Fruit fly (Drosophila melanogaster) whole organism, embryonic: ENCODE results near the gene CG42495.
A peak's percentile ranks its signal among the peaks of the same experiment; 100 is the strongest.

ENCODE experiments used
- Bdp1 ChIP-seq: fragments of 200-800 bp; sonication (Bioruptor generic); optimal IDR thresholded peaks from 3 replicates; lab custom pipeline; 2016; ENCODE audit warnings: missing biosample characterization, missing genetic modification characterization
- CG11695 ChIP-seq: fragments of 200-800 bp; sonication (Bioruptor generic); IDR thresholded peaks from 3 replicates; pipeline ENCODE4 v1.3.6; 2022; ENCODE audit warnings: missing biosample characterization, missing genetic modification characterization
- CG2129 ChIP-seq: fragments of 200-800 bp; sonication (Bioruptor generic); IDR thresholded peaks from 2 replicates; pipeline ENCODE4 v1.3.6; 2022; ENCODE audit warnings: missing biosample characterization, missing genetic modification characterization; ENCODE audit not compliant: partially characterized antibody
- CG4424 ChIP-seq: fragments of 200-800 bp; sonication (Bioruptor generic); optimal IDR thresholded peaks from 3 replicates; lab custom pipeline; 2016; ENCODE audit warnings: missing biosample characterization, missing genetic modification characterization
- CG7987 ChIP-seq: fragments of 200-800 bp; sonication (Bioruptor generic); optimal IDR thresholded peaks from 2 replicates; lab custom pipeline; 2018; ENCODE audit warnings: missing biosample characterization, mild to moderate bottlenecking, missing genetic modification characterization, moderate library complexity
- CG8924 ChIP-seq: fragments of 200-800 bp; optimal IDR thresholded peaks from 3 replicates; lab custom pipeline; 2019; ENCODE audit warnings: missing biosample characterization, mild to moderate bottlenecking, missing genetic modification characterization, moderate library complexity
- Sin3A ChIP-seq: fragments of >200 bp; optimal IDR thresholded peaks from 2 replicates; lab custom pipeline; 2018
- Usf ChIP-seq: fragments of 200-800 bp; sonication (Bioruptor generic); optimal IDR thresholded peaks from 2 replicates; lab custom pipeline; 2017; ENCODE audit warnings: missing genotype, missing biosample characterization, missing genetic modification characterization
- sens ChIP-seq: fragments of 200-800 bp; sonication (Bioruptor generic); peaks from one replicate; lab custom pipeline; 2016; ENCODE audit warnings: missing biosample characterization, missing genetic modification characterization

dm6 chr3L:18667115-18667514 lies at the start of gene CG42495:
- TF ChIP-seq Usf (GFP tag; lab: Kevin White, UChicago): no peak
- TF ChIP-seq sens (GFP tag; lab: Kevin White, UChicago): peak; percentile 82
- TF ChIP-seq CG8924 (tag; lab: Kevin White, UChicago): no peak
- no peak for TF ChIP-seq CG7987 (GFP tag; lab: Kevin White, UChicago)
- TF ChIP-seq Bdp1 (GFP tag; lab: Kevin White, UChicago): no peak
- TF ChIP-seq Sin3A (lab: Kevin White, UChicago): no peak
- no peak for TF ChIP-seq CG2129
- no peak for TF ChIP-seq CG4424
- TF ChIP-seq CG11695 (GFP tag; lab: Robert Waterston, UW): no peak
